Fruit fly (Drosophila melanogaster) whole organism, wandering third instar larva: Measurements from ENCODE around the gene CG31343.

ENCODE experiments used
- Abd-B ChIP-seq: fragments of >200 bp; optimal IDR thresholded peaks from 2 replicates; lab custom pipeline; 2017; ENCODE audit warnings: missing biosample characterization, missing genetic modification characterization
- CG9705 ChIP-seq: fragments of 200-800 bp; sonication (Bioruptor generic); optimal IDR thresholded peaks from 2 replicates; lab custom pipeline; 2018; ENCODE audit warnings: missing biosample characterization, mild to moderate bottlenecking, missing genetic modification characterization
- CrebA ChIP-seq: fragments of 200-800 bp; sonication (Bioruptor generic); optimal IDR thresholded peaks from 2 replicates; lab custom pipeline; 2016; ENCODE audit warnings: missing biosample characterization, mild to moderate bottlenecking, missing genetic modification characterization, borderline replicate concordance
- Dfd ChIP-seq: fragments of >200 bp; optimal IDR thresholded peaks from 2 replicates; lab custom pipeline; 2017; ENCODE audit warnings: missing biosample characterization, missing genetic modification characterization
- GATAd ChIP-seq: sonication (Bioruptor generic); optimal IDR thresholded peaks from 2 replicates; lab custom pipeline; 2016; ENCODE audit warnings: missing biosample characterization, missing genetic modification characterization
- HLH106 ChIP-seq: fragments of 200-800 bp; optimal IDR thresholded peaks from 3 replicates; lab custom pipeline; 2019; ENCODE audit warnings: missing biosample characterization, mild to moderate bottlenecking, missing genetic modification characterization, moderate library complexity
- Hnf4 ChIP-seq: fragments of 200-800 bp; sonication (Bioruptor generic); optimal IDR thresholded peaks from 2 replicates; lab custom pipeline; 2016; ENCODE audit warnings: missing biosample characterization, mild to moderate bottlenecking, missing genetic modification characterization
- Hr78 ChIP-seq: fragments of >200 bp; optimal IDR thresholded peaks from 2 replicates; lab custom pipeline; 2017; ENCODE audit warnings: missing biosample characterization, missing genetic modification characterization
- Hr83 ChIP-seq: fragments of 200-300 bp; sonication (Bioruptor generic); optimal IDR thresholded peaks from 2 replicates; lab custom pipeline; 2016; ENCODE audit warnings: missing biosample characterization, mild to moderate bottlenecking, missing genetic modification characterization, moderate library complexity; ENCODE audit not compliant: poor library complexity, severe bottlenecking
- Myc ChIP-seq: fragments of >200 bp; optimal IDR thresholded peaks from 2 replicates; lab custom pipeline; 2017
- N ChIP-seq: fragments of >200 bp; optimal IDR thresholded peaks from 2 replicates; lab custom pipeline; 2018; ENCODE audit warnings: missing biosample characterization, missing external identifiers, missing genetic modification characterization
- Rel ChIP-seq, 2 experiments: fragments of 200-800 bp; sonication (Bioruptor generic) in 1 of 2; optimal IDR thresholded peaks; 2 replicates in 1 of 2; 3 replicates in 1 of 2; lab custom pipeline; 2016 to 2019; ENCODE audit warnings: mild to moderate bottlenecking in 2 of 2, missing biosample characterization in 2 of 2, missing genetic modification characterization in 2 of 2, moderate library complexity in 1 of 2
- Sp1 ChIP-seq: fragments of 200-800 bp; sonication (Bioruptor generic); optimal IDR thresholded peaks from 3 replicates; lab custom pipeline; 2019; ENCODE audit warnings: missing biosample characterization, mild to moderate bottlenecking, missing genetic modification characterization, moderate library complexity
- Vsx2 ChIP-seq: fragments of 200-300, 225-300 bp; sonication (Bioruptor generic); optimal IDR thresholded peaks from 2 replicates; lab custom pipeline; 2018; ENCODE audit warnings: missing biosample characterization, missing genetic modification characterization; ENCODE audit not compliant: partially characterized antibody
- br ChIP-seq: fragments of 200-800 bp; sonication (Bioruptor generic); optimal IDR thresholded peaks from 2 replicates; lab custom pipeline; 2016; ENCODE audit warnings: missing biosample characterization, missing genetic modification characterization
- brk ChIP-seq: fragments of 200-800 bp; sonication (Bioruptor generic); optimal IDR thresholded peaks from 2 replicates; lab custom pipeline; 2016; ENCODE audit warnings: missing biosample characterization, mild to moderate bottlenecking, missing genetic modification characterization
- dl ChIP-seq, 2 experiments: fragments of 175-275, 200-275 bp in 1 of 2; fragments of 200-275 bp in 1 of 2; sonication (Bioruptor generic); optimal IDR thresholded peaks; lab custom pipeline; 2018; ENCODE audit warnings: mild to moderate bottlenecking in 2 of 2, missing biosample characterization in 2 of 2, missing genetic modification characterization in 2 of 2, moderate library complexity in 2 of 2; ENCODE audit not compliant: partially characterized antibody in 2 of 2, insufficient read depth in 1 of 2
- dmrt93B ChIP-seq: fragments of 200-800 bp; sonication (Bioruptor generic); optimal IDR thresholded peaks from 2 replicates; lab custom pipeline; 2018; ENCODE audit warnings: missing biosample characterization, mild to moderate bottlenecking, missing genetic modification characterization
- dsf ChIP-seq: sonication (Bioruptor generic); optimal IDR thresholded peaks from 2 replicates; lab custom pipeline; 2016; ENCODE audit warnings: missing biosample characterization, missing genetic modification characterization, borderline replicate concordance
- ey ChIP-seq: fragments of 200-800 bp; sonication (Bioruptor generic); optimal IDR thresholded peaks from 2 replicates; lab custom pipeline; 2016; ENCODE audit warnings: missing biosample characterization, missing genetic modification characterization
- h ChIP-seq: fragments of 200-800 bp; sonication (Bioruptor generic); optimal IDR thresholded peaks from 3 replicates; lab custom pipeline; 2016; ENCODE audit warnings: missing biosample characterization, mild to moderate bottlenecking, missing genetic modification characterization
- jim ChIP-seq: fragments of 175-275, 200-325 bp; sonication (Bioruptor generic); optimal IDR thresholded peaks from 2 replicates; lab custom pipeline; 2016; ENCODE audit warnings: missing biosample characterization, mild to moderate bottlenecking, missing genetic modification characterization
- rgr ChIP-seq: fragments of 200-800 bp; sonication (Bioruptor generic); optimal IDR thresholded peaks from 3 replicates; lab custom pipeline; 2016; ENCODE audit warnings: missing biosample characterization, mild to moderate bottlenecking, missing genetic modification characterization
- tai ChIP-seq: sonication (Bioruptor generic); optimal IDR thresholded peaks from 2 replicates; lab custom pipeline; 2016; ENCODE audit warnings: missing biosample characterization, missing genetic modification characterization
- woc ChIP-seq: sonication (Bioruptor generic); optimal IDR thresholded peaks from 2 replicates; lab custom pipeline; 2016; ENCODE audit warnings: missing biosample characterization, mild to moderate bottlenecking, missing genetic modification characterization

CG31343 gene

dm6 chr3R:21753974-21754373 is 8.9 kb downstream of the CG31343 start, which contains the start of gene CG31198:
CG31198 (plus strand) TSS chr3R:21754324.
- TF ChIP-seq Rel (GFP tag; optimal IDR thresholded peaks at IDR 0.05; lab: Kevin White, UChicago): no peak
- peak; percentile 33 for TF ChIP-seq Rel (tag; optimal IDR thresholded peaks at IDR 0.05; lab: Kevin White, UChicago)
- peak; percentile 48 for TF ChIP-seq br
- no peak for TF ChIP-seq tai (GFP tag; lab: Kevin White, UChicago)
- TF ChIP-seq Sp1: no peak
- TF ChIP-seq CrebA: peak; percentile 19
- no peak for TF ChIP-seq ey (GFP tag; lab: Kevin White, UChicago)

dm6 chr3R:21757550-21757949 is 12.5 kb downstream of the CG31343 start:
- TF ChIP-seq dl (GFP tag; optimal IDR thresholded peaks at IDR 0.05; lab: Kevin White, UChicago; ENCODE audit: insufficient read depth in 1 of 2, partially characterized antibody in 2 of 2): no peak
- TF ChIP-seq CG9705 (GFP tag; lab: Kevin White, UChicago): no peak
- no peak for TF ChIP-seq jim (GFP tag; lab: Kevin White, UChicago)

- TF ChIP-seq CrebA: no peak
- TF ChIP-seq Abd-B (GFP tag; lab: Kevin White, UChicago): no peak
- TF ChIP-seq Myc (lab: Kevin White, UChicago): no peak
- peak; percentile 43 for TF ChIP-seq h (GFP tag; lab: Kevin White, UChicago)
- no peak for TF ChIP-seq Rel (GFP tag; optimal IDR thresholded peaks at IDR 0.05; lab: Kevin White, UChicago)
- peak; percentile 64 for TF ChIP-seq Rel (tag; optimal IDR thresholded peaks at IDR 0.05; lab: Kevin White, UChicago)
Observed at dm6 chr3R:21758145-21758856, 13.2 kb downstream of the CG31343 start, which contains the start of gene CG42335. CG42335 (plus strand) TSS chr3R:21758764.

DNA sequence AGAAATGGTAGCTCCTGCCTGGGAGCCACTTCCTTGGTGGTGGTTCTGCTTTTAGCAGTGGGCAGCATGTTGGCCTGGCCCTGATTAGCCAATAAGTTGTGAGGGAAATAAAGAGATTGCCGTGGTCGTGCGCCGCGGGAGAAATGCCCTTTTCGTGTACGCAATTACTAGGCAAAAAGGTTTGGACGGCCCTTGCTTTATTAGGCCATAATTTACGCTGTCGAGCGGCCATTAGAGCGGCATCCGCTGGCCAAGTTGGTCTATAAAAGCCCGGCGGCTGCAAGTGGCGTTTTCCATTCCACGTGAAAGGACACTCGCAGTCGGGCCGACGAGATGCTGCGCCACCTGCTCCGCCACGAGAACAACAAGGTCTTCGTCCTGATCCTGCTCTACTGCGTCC is 24.2 kb downstream of the CG31343 start, which contains the start of gene Burs:
Gene Burs (plus strand): TSS at position 301 of the 400 bp plus-strand sequence.
- TF ChIP-seq woc (GFP tag; lab: Kevin White, UChicago): no peak
- no peak for TF ChIP-seq h (GFP tag; lab: Kevin White, UChicago)
- no peak for TF ChIP-seq dmrt93B
- no peak for TF ChIP-seq ey (GFP tag; lab: Kevin White, UChicago)
- no peak for TF ChIP-seq jim (GFP tag; lab: Kevin White, UChicago)
- TF ChIP-seq CG9705 (GFP tag; lab: Kevin White, UChicago): no peak
- TF ChIP-seq Hr78 (GFP tag; lab: Kevin White, UChicago): no peak
- no peak for TF ChIP-seq Hr83 (GFP tag; lab: Kevin White, UChicago)
- no peak for TF ChIP-seq Hnf4 (GFP tag; lab: Kevin White, UChicago)
- TF ChIP-seq Dfd (GFP tag; lab: Kevin White, UChicago): no peak
- no peak for TF ChIP-seq N (GFP tag; lab: Kevin White, UChicago)
- no peak for TF ChIP-seq rgr (GFP tag; lab: Kevin White, UChicago)
- TF ChIP-seq dsf (GFP tag; lab: Kevin White, UChicago): no peak
- TF ChIP-seq Abd-B (GFP tag; lab: Kevin White, UChicago): no peak
- no peak for TF ChIP-seq GATAd (GFP tag; lab: Kevin White, UChicago)
- no peak for TF ChIP-seq brk (GFP tag; lab: Kevin White, UChicago)
- TF ChIP-seq Sp1: no peak

DNA sequence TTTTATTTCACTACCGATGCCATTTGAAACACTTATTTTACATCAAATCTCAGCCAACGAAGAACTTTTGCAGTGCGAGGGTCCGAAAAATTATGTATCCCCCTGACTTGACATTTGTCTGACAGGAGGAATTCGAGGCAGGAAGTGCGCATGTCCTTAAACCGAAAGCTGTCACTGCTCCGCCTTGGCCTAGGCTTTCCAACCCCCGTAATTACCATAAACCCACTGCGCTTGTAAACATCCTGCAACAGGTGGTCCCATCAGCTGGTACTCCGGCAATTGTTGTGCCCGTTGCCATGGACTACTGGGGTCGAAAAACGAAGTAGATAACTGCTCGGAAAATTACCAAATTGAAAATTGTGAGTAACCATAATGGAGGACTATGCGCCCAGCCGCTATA is 30.7 kb downstream of the CG31343 start, which contains the start of the genes GABA-B-R2 and CG6800:
Gene GABA-B-R2 (minus strand): TSS at position 75 of the 400 bp plus-strand sequence.
Gene CG6800 (plus strand): TSS at position 373 of the 400 bp plus-strand sequence.
- no peak for TF ChIP-seq HLH106 (tag; lab: Kevin White, UChicago)

DNA sequence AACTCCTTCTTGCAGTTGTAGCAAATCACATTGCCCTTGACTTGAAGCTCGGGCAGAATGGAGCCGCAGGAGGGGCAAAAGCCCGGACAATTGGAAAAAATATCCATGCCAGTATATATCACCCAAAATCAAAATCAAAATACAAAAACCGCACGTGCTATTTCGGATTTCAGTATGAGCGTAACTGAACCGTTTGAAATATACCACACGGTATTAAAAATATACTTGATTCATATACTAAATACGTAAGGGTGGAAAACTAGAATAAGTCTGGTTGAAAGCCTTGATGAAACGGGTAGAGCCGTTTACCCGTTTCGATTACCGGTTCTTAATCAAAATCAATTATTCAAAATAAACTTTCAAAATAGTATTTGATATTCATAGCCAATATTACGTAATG is 32.6 kb downstream of the CG31343 start, which contains the start of gene Polr1H:
Gene Polr1H (minus strand): TSS at position 188 of the 400 bp plus-strand sequence.
- TF ChIP-seq woc (GFP tag; lab: Kevin White, UChicago): no peak
- TF ChIP-seq N (GFP tag; lab: Kevin White, UChicago): no peak
- no peak for TF ChIP-seq Hr78 (GFP tag; lab: Kevin White, UChicago)
- peak; percentile 87 for TF ChIP-seq Myc (lab: Kevin White, UChicago)
- TF ChIP-seq Vsx2: no peak
- TF ChIP-seq Hr83 (GFP tag; lab: Kevin White, UChicago): no peak
- TF ChIP-seq CrebA: peak; percentile 13
